Fruit fly (Drosophila melanogaster): Measurements from ENCODE around the gene NetA.

The NetA gene

dm6 chrX:14598706-14599105 is 55.0 kb downstream of the NetA start:
- 0 out of 3 replicates have a peak, but pooled peaks have one; percentile 14 for TF ChIP-seq dysf (GFP tag; IDR thresholded peaks at IDR 0.05)
- peak; percentile 13 for TF ChIP-seq Med (GFP tag)
- TF ChIP-seq dati (GFP tag; IDR thresholded peaks at IDR 0.05): no peak
- TF ChIP-seq CG11696 (GFP tag; IDR thresholded peaks at IDR 0.05): no peak
- no peak for TF ChIP-seq zen2 (GFP tag; IDR thresholded peaks at IDR 0.05; ENCODE audit: partially characterized antibody)
- no peak for TF ChIP-seq CG4854 (GFP tag; optimal IDR thresholded peaks at IDR 0.05)
- TF ChIP-seq lilli (GFP tag; optimal IDR thresholded peaks at IDR 0.05): peak; percentile 21
- TF ChIP-seq CG13894 (tag; optimal IDR thresholded peaks at IDR 0.05): peak; percentile 13
- TF ChIP-seq al (GFP tag; IDR thresholded peaks at IDR 0.05): no peak
- TF ChIP-seq BEAF-32 (GFP tag; optimal IDR thresholded peaks at IDR 0.05): no peak
- no peak for TF ChIP-seq CG6254 (GFP tag; optimal IDR thresholded peaks at IDR 0.05)
- TF ChIP-seq Hmr (GFP tag; optimal IDR thresholded peaks at IDR 0.05): peak; percentile 44
- TF ChIP-seq Antp (GFP tag; optimal IDR thresholded peaks at IDR 0.05): no peak
- no peak for TF ChIP-seq CG18619 (GFP tag; optimal IDR thresholded peaks at IDR 0.05)
- no peak for TF ChIP-seq CG12391 (tag; optimal IDR thresholded peaks at IDR 0.05)
- TF ChIP-seq CG11456 (GFP tag; IDR thresholded peaks at IDR 0.05): no peak
- peak; percentile 24 for TF ChIP-seq CG7839 (tag; optimal IDR thresholded peaks at IDR 0.05)
- no peak for TF ChIP-seq CG9437 (GFP tag; optimal IDR thresholded peaks at IDR 0.05)
- no peak for TF ChIP-seq CHES-1-like (GFP tag; optimal IDR thresholded peaks at IDR 0.05)
- no peak for TF ChIP-seq Sox102F (GFP tag; optimal IDR thresholded peaks at IDR 0.05)
- no peak for TF ChIP-seq CG11085 (GFP tag; IDR thresholded peaks at IDR 0.05)
- no peak for TF ChIP-seq CG3407 (GFP tag; optimal IDR thresholded peaks at IDR 0.05)
- no peak for TF ChIP-seq en (GFP tag; optimal IDR thresholded peaks at IDR 0.05)
- no peak for TF ChIP-seq Ada2b (GFP tag; IDR thresholded peaks at IDR 0.05)
- no peak for TF ChIP-seq CG3281 (GFP tag; optimal IDR thresholded peaks at IDR 0.05)
- no peak for TF ChIP-seq ash1 (GFP tag; optimal IDR thresholded peaks at IDR 0.05)
- no peak for TF ChIP-seq CG2889 (GFP tag; IDR thresholded peaks at IDR 0.05)
- TF ChIP-seq cato (GFP tag; optimal IDR thresholded peaks at IDR 0.05; ENCODE audit: borderline replicate concordance): no peak
- TF ChIP-seq lab (GFP tag; optimal IDR thresholded peaks at IDR 0.05): no peak
- no peak for TF ChIP-seq vnd (GFP tag; IDR thresholded peaks at IDR 0.05; ENCODE audit: partially characterized antibody)
- no peak for TF ChIP-seq CG8359 (GFP tag; optimal IDR thresholded peaks at IDR 0.05; ENCODE audit: borderline replicate concordance)
- no peak for TF ChIP-seq CG30431 (GFP tag; optimal IDR thresholded peaks at IDR 0.05)
- TF ChIP-seq slbo (GFP tag; IDR thresholded peaks at IDR 0.05): peak; percentile 42; the same call in 1 of the 2 replicates
- no peak for TF ChIP-seq Dip3 (GFP tag; optimal IDR thresholded peaks at IDR 0.05)
- no peak for TF ChIP-seq Gug (GFP tag; IDR thresholded peaks at IDR 0.05)
- no peak for TF ChIP-seq jumu (GFP tag; optimal IDR thresholded peaks at IDR 0.05)
- TF ChIP-seq NfI (GFP tag; optimal IDR thresholded peaks at IDR 0.05): no peak
- no peak for TF ChIP-seq Aef1 (GFP tag; IDR thresholded peaks at IDR 0.05)
- no peak for TF ChIP-seq nom (GFP tag; optimal IDR thresholded peaks at IDR 0.05)
- TF ChIP-seq Elba2 (GFP tag; optimal IDR thresholded peaks at IDR 0.05): no peak
- TF ChIP-seq fru (optimal IDR thresholded peaks at IDR 0.05): no peak
- no peak for TF ChIP-seq bsh (GFP tag; optimal IDR thresholded peaks at IDR 0.05)
- TF ChIP-seq salm (tag; optimal IDR thresholded peaks at IDR 0.05): no peak
- TF ChIP-seq gem (tag; optimal IDR thresholded peaks at IDR 0.05): peak; percentile 36
- no peak for TF ChIP-seq sob (GFP tag; IDR thresholded peaks at IDR 0.05)
- TF ChIP-seq fd3F (GFP tag; optimal IDR thresholded peaks at IDR 0.05): no peak
- TF ChIP-seq CG10274 (GFP tag; optimal IDR thresholded peaks at IDR 0.05): no peak
- no peak for TF ChIP-seq Oli (tag; optimal IDR thresholded peaks at IDR 0.05)
- TF ChIP-seq CG17802 (tag; optimal IDR thresholded peaks at IDR 0.05): no peak
- no peak for TF ChIP-seq lola (GFP tag; optimal IDR thresholded peaks at IDR 0.05)
- peak; percentile 43 for TF ChIP-seq CG7556 (GFP tag; optimal IDR thresholded peaks at IDR 0.05)
